Worm (Caenorhabditis elegans): Measurements from ENCODE around the gene gpa-18.

Gene gpa-18

ce11 chrIV:5209390-5209789 lies 14.0 kb upstream of the gpa-18 start, which contains the start of the genes Y59E9AL.36 and nbet-1:
Gene Y59E9AL.36, minus strand, starts transcription at chrIV:5209481.
Gene nbet-1, plus strand, starts transcription at chrIV:5209501.
- peak; percentile 39 for TF ChIP-seq cog-1 (tag; optimal IDR thresholded peaks at IDR 0.05)
- no peak for TF ChIP-seq ref-1 (GFP tag; conservative IDR thresholded peaks at IDR 0.05)

- no peak for TF ChIP-seq flt-1 (GFP tag; IDR thresholded peaks at IDR 0.05)
- TF ChIP-seq ztf-29 (GFP tag; IDR thresholded peaks at IDR 0.05) = no peak
- TF ChIP-seq tab-1 (GFP tag; IDR thresholded peaks at IDR 0.05) = no peak
- TF ChIP-seq klf-2 (GFP tag; conservative IDR thresholded peaks at IDR 0.05) = no peak
- TF ChIP-seq ref-1 (GFP tag; conservative IDR thresholded peaks at IDR 0.05) = no peak
- no peak for TF ChIP-seq cog-1 (tag; optimal IDR thresholded peaks at IDR 0.05)
- TF ChIP-seq med-1 (GFP tag; optimal IDR thresholded peaks at IDR 0.05; ENCODE audit: insufficient read depth) = no peak
- no peak for TF ChIP-seq ztf-23 (GFP tag; IDR thresholded peaks at IDR 0.05)
These were observed 11.3 kb upstream of the gpa-18 start for ce11 chrIV:5206716-5207115.

- TF ChIP-seq flt-1 (GFP tag; IDR thresholded peaks at IDR 0.05) = no peak
- no peak for TF ChIP-seq cog-1 (tag; optimal IDR thresholded peaks at IDR 0.05)
- TF ChIP-seq med-1 (GFP tag; optimal IDR thresholded peaks at IDR 0.05; ENCODE audit: insufficient read depth) = no peak
- TF ChIP-seq ref-1 (GFP tag; conservative IDR thresholded peaks at IDR 0.05) = no peak
- TF ChIP-seq ztf-23 (GFP tag; IDR thresholded peaks at IDR 0.05) = no peak
- TF ChIP-seq klf-2 (GFP tag; conservative IDR thresholded peaks at IDR 0.05) = no peak
- no peak for TF ChIP-seq tab-1 (GFP tag; IDR thresholded peaks at IDR 0.05)
- no peak for TF ChIP-seq ztf-29 (GFP tag; IDR thresholded peaks at IDR 0.05)
- no peak for TF ChIP-seq T22C8.4 (GFP tag; IDR thresholded peaks at IDR 0.05)
These were observed 9.1 kb upstream of the gpa-18 start, which contains the start of gene tni-4 for ce11 chrIV:5204573-5204972. Gene tni-4, plus strand, starts transcription at chrIV:5204591.

ce11 chrIV:5202575-5202974 lies 7.1 kb upstream of the gpa-18 start:
- TF ChIP-seq T22C8.4 (GFP tag; IDR thresholded peaks at IDR 0.05) = no peak
- no peak for TF ChIP-seq cog-1 (tag; optimal IDR thresholded peaks at IDR 0.05)
- no peak for TF ChIP-seq klf-2 (GFP tag; conservative IDR thresholded peaks at IDR 0.05)
- no peak for TF ChIP-seq ztf-29 (GFP tag; IDR thresholded peaks at IDR 0.05)
- TF ChIP-seq med-1 (GFP tag; optimal IDR thresholded peaks at IDR 0.05; ENCODE audit: insufficient read depth) = no peak
- no peak for TF ChIP-seq ztf-23 (GFP tag; IDR thresholded peaks at IDR 0.05)

ce11 chrIV:5200813-5201212 lies 5.4 kb upstream of the gpa-18 start:
- no peak for TF ChIP-seq tab-1 (GFP tag; IDR thresholded peaks at IDR 0.05)
- no peak for TF ChIP-seq klf-2 (GFP tag; conservative IDR thresholded peaks at IDR 0.05)
- TF ChIP-seq T22C8.4 (GFP tag; IDR thresholded peaks at IDR 0.05) = no peak
- no peak for TF ChIP-seq cog-1 (tag; optimal IDR thresholded peaks at IDR 0.05)
- no peak for TF ChIP-seq flt-1 (GFP tag; IDR thresholded peaks at IDR 0.05)
- no peak for TF ChIP-seq med-1 (GFP tag; optimal IDR thresholded peaks at IDR 0.05; ENCODE audit: insufficient read depth)
- TF ChIP-seq ztf-23 (GFP tag; IDR thresholded peaks at IDR 0.05) = no peak
- no peak for TF ChIP-seq ztf-29 (GFP tag; IDR thresholded peaks at IDR 0.05)
- TF ChIP-seq ref-1 (GFP tag; conservative IDR thresholded peaks at IDR 0.05) = no peak

ce11 chrIV:5188051-5188450 lies 7.4 kb downstream of the gpa-18 start:
- TF ChIP-seq ztf-29 (GFP tag; IDR thresholded peaks at IDR 0.05) = no peak
- TF ChIP-seq med-1 (GFP tag; optimal IDR thresholded peaks at IDR 0.05; ENCODE audit: insufficient read depth) = no peak
- no peak for TF ChIP-seq ref-1 (GFP tag; conservative IDR thresholded peaks at IDR 0.05)
- TF ChIP-seq ztf-23 (GFP tag; IDR thresholded peaks at IDR 0.05) = no peak
- TF ChIP-seq flt-1 (GFP tag; IDR thresholded peaks at IDR 0.05) = no peak
- no peak for TF ChIP-seq cog-1 (tag; optimal IDR thresholded peaks at IDR 0.05)
- no peak for TF ChIP-seq tab-1 (GFP tag; IDR thresholded peaks at IDR 0.05)
- TF ChIP-seq T22C8.4 (GFP tag; IDR thresholded peaks at IDR 0.05) = no peak
- no peak for TF ChIP-seq klf-2 (GFP tag; conservative IDR thresholded peaks at IDR 0.05)

ce11 chrIV:5186480-5187205 lies 8.8 kb downstream of the gpa-18 start, which contains the start of the genes W03F8.6 and mtrf-1L:
Gene W03F8.6, minus strand, starts transcription at chrIV:5186580.
Gene mtrf-1L, plus strand, starts transcription at chrIV:5187155.
- TF ChIP-seq ztf-29 (GFP tag; IDR thresholded peaks at IDR 0.05) = no peak
- no peak for TF ChIP-seq ref-1 (GFP tag; conservative IDR thresholded peaks at IDR 0.05)
- no peak for TF ChIP-seq med-1 (GFP tag; optimal IDR thresholded peaks at IDR 0.05; ENCODE audit: insufficient read depth)
- no peak for TF ChIP-seq klf-2 (GFP tag; conservative IDR thresholded peaks at IDR 0.05)
- no peak for TF ChIP-seq cog-1 (tag; optimal IDR thresholded peaks at IDR 0.05)
- no peak for TF ChIP-seq ztf-23 (GFP tag; IDR thresholded peaks at IDR 0.05)
- no peak for TF ChIP-seq tab-1 (GFP tag; IDR thresholded peaks at IDR 0.05)
- no peak for TF ChIP-seq T22C8.4 (GFP tag; IDR thresholded peaks at IDR 0.05)
- TF ChIP-seq flt-1 (GFP tag; IDR thresholded peaks at IDR 0.05) = no peak

ce11 chrIV:5183755-5184166 lies 11.7 kb downstream of the gpa-18 start, which contains the start of gene W03F8.4:
Gene W03F8.4, plus strand, starts transcription at chrIV:5184123.
- 0 out of 2 replicates have a peak, but pooled peaks have one; percentile 25 for TF ChIP-seq ref-1 (GFP tag; conservative IDR thresholded peaks at IDR 0.05)
- TF ChIP-seq flt-1 (GFP tag; IDR thresholded peaks at IDR 0.05) = peak; percentile 87
- peak; percentile 82; the same call in 1 of the 2 replicates for TF ChIP-seq ztf-23 (GFP tag; IDR thresholded peaks at IDR 0.05)
- peak; percentile 70; the same call in 1 of the 2 replicates for TF ChIP-seq tab-1 (GFP tag; IDR thresholded peaks at IDR 0.05)
- no peak for TF ChIP-seq klf-2 (GFP tag; conservative IDR thresholded peaks at IDR 0.05)
- no peak for TF ChIP-seq ztf-29 (GFP tag; IDR thresholded peaks at IDR 0.05)
- no peak for TF ChIP-seq T22C8.4 (GFP tag; IDR thresholded peaks at IDR 0.05)
- TF ChIP-seq med-1 (GFP tag; optimal IDR thresholded peaks at IDR 0.05; ENCODE audit: insufficient read depth) = peak; percentile 16
- peak; percentile 87 for TF ChIP-seq cog-1 (tag; optimal IDR thresholded peaks at IDR 0.05)

- 0 out of 2 replicates have a peak, but pooled peaks have one; percentile 40 for TF ChIP-seq flt-1 (GFP tag; IDR thresholded peaks at IDR 0.05)
- TF ChIP-seq cog-1 (tag; optimal IDR thresholded peaks at IDR 0.05) = no peak
These were observed 22.4 kb downstream of the gpa-18 start, which contains the start of gene lam-1 for ce11 chrIV:5173032-5173431. Gene lam-1, plus strand, starts transcription at chrIV:5173332.
